Worm (Caenorhabditis elegans): Measurements from ENCODE around the gene srt-33.

DNA sequence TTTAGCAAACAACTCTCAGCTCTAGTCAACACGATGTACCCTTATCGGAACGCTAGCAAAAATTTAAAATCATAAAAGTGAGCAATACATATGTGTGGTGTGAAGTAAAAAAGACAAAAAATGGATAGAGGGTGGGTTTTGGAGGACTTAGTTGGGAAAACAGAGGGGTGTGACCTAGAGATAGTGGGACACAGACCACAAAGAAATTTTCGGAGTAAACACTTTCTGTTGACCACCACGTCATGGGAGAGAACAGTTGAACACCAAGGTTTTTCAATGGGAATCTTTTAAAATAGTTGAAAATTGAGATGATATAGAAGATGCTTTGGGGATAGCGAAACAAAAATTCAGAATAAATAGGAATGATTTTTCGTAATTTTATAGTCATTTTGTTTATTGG, 37.5 kb upstream of the srt-33 start:
- TF ChIP-seq pqm-1 (tag; optimal IDR thresholded peaks at IDR 0.05): no peak
- no peak for TF ChIP-seq ZK337.2 (GFP tag; IDR thresholded peaks at IDR 0.05)
- TF ChIP-seq ceh-62 (tag; optimal IDR thresholded peaks at IDR 0.05): no peak
